Fruit fly (Drosophila melanogaster): ENCODE measurements around the gene CG13008.

DNA sequence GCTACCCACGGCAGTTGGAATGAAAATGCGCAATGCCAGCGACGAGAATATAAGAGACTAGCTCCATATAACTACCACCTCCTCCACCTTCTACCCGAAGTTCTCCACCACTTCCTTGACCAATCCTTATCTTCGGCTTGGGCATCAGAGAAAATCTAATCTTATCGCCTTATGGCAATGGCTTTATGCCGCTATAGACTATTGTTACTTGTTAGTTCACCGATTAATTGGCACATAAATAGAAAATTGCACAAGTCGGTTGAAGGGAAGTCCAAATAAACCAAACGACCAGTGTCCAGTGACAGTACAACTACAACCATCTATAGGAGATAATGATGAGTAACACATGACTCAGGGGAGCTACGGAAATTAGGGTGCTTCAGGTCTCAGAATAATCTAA lies 9.2 kb upstream of the CG13008 start, which contains the start of gene sphe:
- TF ChIP-seq Vsx2 (GFP tag; optimal IDR thresholded peaks at IDR 0.05; ENCODE audit: partially characterized antibody): no peak
- TF ChIP-seq foxo (GFP tag; optimal IDR thresholded peaks at IDR 0.05): no peak
- TF ChIP-seq psq (GFP tag; optimal IDR thresholded peaks at IDR 0.05): no peak
- no peak for TF ChIP-seq dsf (GFP tag; optimal IDR thresholded peaks at IDR 0.05; ENCODE audit: borderline replicate concordance)
- TF ChIP-seq pan (optimal IDR thresholded peaks at IDR 0.05): no peak
- TF ChIP-seq usp (GFP tag; optimal IDR thresholded peaks at IDR 0.05): no peak
